Fruit fly (Drosophila melanogaster): Measurements from ENCODE around the gene CG10038.

dm6 chr3R:12315455-12315854, 35.0 kb downstream of the CG10038 start:
- no peak for TF ChIP-seq psq (optimal IDR thresholded peaks at IDR 0.05)
- TF ChIP-seq Myc (optimal IDR thresholded peaks at IDR 0.05): no peak
- no peak for TF ChIP-seq insv (optimal IDR thresholded peaks at IDR 0.05)
- TF ChIP-seq Sin3A (optimal IDR thresholded peaks at IDR 0.05): no peak
- no peak for TF ChIP-seq h (optimal IDR thresholded peaks at IDR 0.05)
- TF ChIP-seq ttk (optimal IDR thresholded peaks at IDR 0.05): no peak

All from Kc167 (cell line).